Worm (Caenorhabditis elegans) whole organism, late embryonic: ENCODE data around the gene npr-24.
"Not testable (repeated sequence)": the region's sequence is repeated elsewhere in the genome, so short reads cannot be mapped to it uniquely, and the experiment has no call there.

ENCODE experiments used
- C08G9.2 ChIP-seq: sonication (generic microtip); optimal IDR thresholded peaks from 2 replicates; lab custom pipeline; 2016; ENCODE audit warnings: mild to moderate bottlenecking, missing genetic modification characterization, moderate library complexity, missing compliant biosample characterization
- F13H6.1 ChIP-seq: sonication (generic microtip); optimal IDR thresholded peaks from 2 replicates; lab custom pipeline; 2016; ENCODE audit warnings: missing genetic modification characterization, missing compliant biosample characterization
- K02D7.2 ChIP-seq: sonication (generic microtip); optimal IDR thresholded peaks from 2 replicates; lab custom pipeline; 2017; ENCODE audit warnings: mild to moderate bottlenecking, missing genetic modification characterization, missing compliant biosample characterization
- Y22D7AL.16 ChIP-seq: sonication (generic microtip); optimal IDR thresholded peaks from 2 replicates; lab custom pipeline; 2016; ENCODE audit warnings: missing genetic modification characterization, missing compliant biosample characterization
- ceh-18 ChIP-seq: sonication (generic microtip); optimal IDR thresholded peaks from 2 replicates; lab custom pipeline; 2016; ENCODE audit warnings: missing genetic modification characterization, missing compliant biosample characterization
- ceh-30 ChIP-seq: fragments of 150-350 bp; optimal IDR thresholded peaks from 2 replicates; lab custom pipeline; 2014; ENCODE audit warnings: missing biosample characterization, missing genetic modification characterization
- ceh-31 ChIP-seq: sonication (generic microtip); optimal IDR thresholded peaks from 2 replicates; lab custom pipeline; 2016; ENCODE audit warnings: missing genetic modification characterization, missing compliant biosample characterization
- ceh-34 ChIP-seq: sonication (generic microtip); optimal IDR thresholded peaks from 2 replicates; lab custom pipeline; 2016; ENCODE audit warnings: mild to moderate bottlenecking, missing genetic modification characterization, missing compliant biosample characterization
- ceh-45 ChIP-seq: fragments of 200-800 bp; sonication (Bioruptor generic); IDR thresholded peaks from 2 replicates; pipeline ENCODE4 v1.3.6; 2022; ENCODE audit warnings: missing genetic modification reagents, missing genetic modification characterization, missing compliant biosample characterization
- fkh-10 ChIP-seq: fragments of 150-350 bp; optimal IDR thresholded peaks from 2 replicates; lab custom pipeline; 2014; ENCODE audit warnings: missing biosample characterization, missing genetic modification reagents, missing genetic modification characterization
- hlh-13 ChIP-seq: fragments of 200-800 bp; sonication (Bioruptor generic); optimal IDR thresholded peaks from 2 replicates; lab custom pipeline; 2018; ENCODE audit warnings: mild to moderate bottlenecking, missing genetic modification characterization, missing compliant biosample characterization
- hlh-15 ChIP-seq: sonication (generic microtip); optimal IDR thresholded peaks from 2 replicates; lab custom pipeline; 2016; ENCODE audit warnings: missing genetic modification characterization, missing compliant biosample characterization
- hlh-30 ChIP-seq: sonication (generic microtip); optimal IDR thresholded peaks from 2 replicates; lab custom pipeline; 2017; ENCODE audit warnings: antibody characterized with exemption, missing genetic modification characterization, missing compliant biosample characterization; ENCODE audit not compliant: insufficient read depth
- hlh-6 ChIP-seq: sonication (generic microtip); optimal IDR thresholded peaks from 2 replicates; lab custom pipeline; 2016; ENCODE audit warnings: missing genotype, missing genetic modification characterization, missing compliant biosample characterization
- lin-11 ChIP-seq: fragments of 200-800 bp; sonication (Bioruptor generic); optimal IDR thresholded peaks from 2 replicates; lab custom pipeline; 2018; ENCODE audit warnings: mild to moderate bottlenecking, missing genetic modification characterization, missing compliant biosample characterization
- nfya-1 ChIP-seq: sonication (generic microtip); optimal IDR thresholded peaks from 2 replicates; lab custom pipeline; 2017; ENCODE audit warnings: missing genetic modification characterization, mild to moderate bottlenecking, missing compliant biosample characterization, antibody characterized with exemption, moderate library complexity
- nhr-11 ChIP-seq: fragments of 150-350 bp; optimal IDR thresholded peaks from 2 replicates; lab custom pipeline; 2014; ENCODE audit warnings: missing biosample characterization, missing genetic modification characterization
- nhr-232 ChIP-seq: sonication (generic microtip); optimal IDR thresholded peaks from 2 replicates; lab custom pipeline; 2016; ENCODE audit warnings: missing genetic modification characterization, missing compliant biosample characterization
- odd-2 ChIP-seq: sonication (generic microtip); optimal IDR thresholded peaks from 2 replicates; lab custom pipeline; 2017; ENCODE audit warnings: antibody characterized with exemption, mild to moderate bottlenecking, missing genetic modification characterization, missing compliant biosample characterization
- pag-3 ChIP-seq: sonication (generic microtip); optimal IDR thresholded peaks from 2 replicates; lab custom pipeline; 2016; ENCODE audit warnings: missing compliant biosample characterization, missing genetic modification characterization, borderline replicate concordance
- pat-9 ChIP-seq: fragments of 200-800 bp; sonication (Bioruptor generic); optimal IDR thresholded peaks from 2 replicates; lab custom pipeline; 2018; ENCODE audit warnings: mild to moderate bottlenecking, missing genetic modification characterization, moderate library complexity, missing compliant biosample characterization
- pax-1 ChIP-seq: fragments of 150-350 bp; optimal IDR thresholded peaks from 2 replicates; lab custom pipeline; 2014; ENCODE audit warnings: missing biosample characterization, missing genetic modification characterization
- pha-2 ChIP-seq: sonication (generic microtip); optimal IDR thresholded peaks from 2 replicates; lab custom pipeline; 2017; ENCODE audit warnings: mild to moderate bottlenecking, missing genetic modification characterization, missing compliant biosample characterization
- sdc-2 ChIP-seq: sonication (generic microtip); optimal IDR thresholded peaks from 2 replicates; lab custom pipeline; 2016; ENCODE audit warnings: missing genotype, missing genetic modification characterization, missing compliant biosample characterization
- sox-2 ChIP-seq: fragments of 200-800 bp; sonication (Bioruptor generic); IDR thresholded peaks from 2 replicates; pipeline ENCODE4 v1.3.6; 2022; ENCODE audit warnings: missing genetic modification reagents, missing genetic modification characterization, missing compliant biosample characterization
- sox-4 ChIP-seq: sonication (generic microtip); optimal IDR thresholded peaks from 2 replicates; lab custom pipeline; 2017; ENCODE audit warnings: mild to moderate bottlenecking, missing genetic modification characterization, inconsistent platforms, missing compliant biosample characterization
- syd-9 ChIP-seq: sonication (generic microtip); optimal IDR thresholded peaks from 2 replicates; lab custom pipeline; 2016; ENCODE audit warnings: mild to moderate bottlenecking, missing genetic modification characterization, moderate library complexity, missing compliant biosample characterization
- tbx-2 ChIP-seq: sonication (generic microtip); optimal IDR thresholded peaks from 2 replicates; lab custom pipeline; 2016; ENCODE audit warnings: missing genetic modification characterization, missing compliant biosample characterization
- tbx-7 ChIP-seq: sonication (generic microtip); optimal IDR thresholded peaks from 2 replicates; lab custom pipeline; 2016; ENCODE audit warnings: missing genotype, missing genetic modification characterization, missing compliant biosample characterization
- unc-3 ChIP-seq, 2 experiments: fragments of 200-800 bp in 1 of 2; sonication (Bioruptor generic) in 1 of 2; sonication (generic microtip) in 1 of 2; conservative IDR thresholded peaks in 1 of 2; optimal IDR thresholded peaks in 1 of 2; 2 replicates each; pipeline versions ENCODE4 v1.3.6 to Lab custom; 2016 to 2022; ENCODE audit warnings: missing compliant biosample characterization in 2 of 2, missing genetic modification characterization in 2 of 2, missing genetic modification reagents in 1 of 2
- unc-42 ChIP-seq: sonication (generic microtip); optimal IDR thresholded peaks from 2 replicates; lab custom pipeline; 2016; ENCODE audit warnings: missing genotype, missing genetic modification characterization, missing compliant biosample characterization
- unc-55 ChIP-seq: sonication (generic microtip); optimal IDR thresholded peaks from 2 replicates; lab custom pipeline; 2017; ENCODE audit warnings: missing biosample characterization, missing genetic modification reagents, missing genetic modification characterization
- zip-5 ChIP-seq: sonication (generic microtip); optimal IDR thresholded peaks from 2 replicates; lab custom pipeline; 2016; ENCODE audit warnings: missing genetic modification characterization, missing compliant biosample characterization

The npr-24 gene

DNA sequence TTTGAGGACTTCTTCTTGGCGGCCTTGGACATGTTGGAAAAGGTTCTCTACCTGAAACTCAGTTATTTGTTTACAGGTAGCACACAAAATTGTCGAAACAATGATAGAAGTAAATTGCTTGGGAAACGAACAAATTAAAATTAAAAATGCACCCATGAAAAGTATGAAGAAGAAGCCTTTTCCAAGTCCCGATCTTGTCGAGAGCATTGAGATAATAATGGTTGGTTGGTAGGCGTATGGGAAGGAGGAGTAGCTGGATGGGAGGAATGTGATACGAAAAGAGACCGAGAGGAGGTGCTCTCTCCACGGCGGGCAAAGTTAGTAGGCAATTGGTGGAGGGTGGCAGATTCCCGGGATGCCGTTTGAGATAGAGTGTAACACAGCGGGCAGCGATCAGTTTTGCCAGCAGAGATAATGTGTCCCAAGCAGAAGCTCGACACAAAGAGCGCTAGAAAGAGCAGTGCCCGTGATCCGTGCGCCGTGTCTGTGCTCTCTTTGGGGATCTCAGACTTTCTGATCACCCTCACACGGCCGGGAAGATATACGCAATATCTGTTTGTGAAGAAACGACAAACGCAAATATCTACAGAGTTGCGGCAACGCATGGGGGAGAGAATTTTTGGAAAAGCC lies 30.0 kb downstream of the npr-24 start, which contains the start of gene mlc-2 (continued):
- TF ChIP-seq unc-3 (GFP tag; conservative IDR thresholded peaks at IDR 0.05; lab: Robert Waterston, UW) (0 out of 2 replicates have a peak, but pooled peaks have one; percentile 16), unc-3 (tag; optimal IDR thresholded peaks at IDR 0.05; lab: Kevin White, UChicago) (no peak), unc-42 (no peak), F13H6.1 (no peak), Y22D7AL.16 (tag; lab: Kevin White, UChicago) (no peak), C08G9.2 (no peak), lin-11 (no peak), hlh-30 (tag; lab: Kevin White, UChicago) (no peak), K02D7.2 (tag; lab: Kevin White, UChicago) (no peak), tbx-7 (tag; lab: Kevin White, UChicago) (no peak), hlh-13 (GFP tag; lab: Kevin White, UChicago) (no peak), odd-2 (tag; lab: Kevin White, UChicago) (no peak), syd-9 (tag; lab: Kevin White, UChicago) (peak; percentile 58), pag-3 (no peak), hlh-6 (tag; lab: Kevin White, UChicago) (peak; percentile 8), zip-5 (tag; lab: Kevin White, UChicago) (no peak)

DNA sequence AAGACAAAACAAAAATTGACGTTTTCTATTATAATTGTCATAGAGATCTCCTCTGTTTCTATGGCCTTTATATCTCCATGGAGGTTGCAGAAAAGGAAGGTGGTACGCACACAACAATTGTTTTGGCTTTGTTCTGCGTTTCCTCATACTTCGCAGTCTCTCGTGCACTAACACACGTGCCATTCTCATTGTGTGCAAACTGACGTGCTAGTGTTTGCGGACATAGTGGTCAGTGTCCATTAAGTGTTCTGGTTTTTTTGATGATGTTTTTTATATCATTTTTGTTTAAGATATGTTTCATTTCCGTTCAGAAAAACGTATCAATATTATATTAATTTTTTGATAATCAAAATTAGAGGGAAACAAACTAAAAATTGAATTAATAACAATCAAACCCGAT lies 35.2 kb downstream of the npr-24 start, which contains the start of gene C36E6.2:
C36E6.2 (plus strand) TSS at position 261 of the 400 bp plus-strand sequence.
- TF ChIP-seq sdc-2 = peak; percentile 61
- no peak for TF ChIP-seq pha-2
- TF ChIP-seq tbx-2 (tag; lab: Kevin White, UChicago) = peak; percentile 25
- no peak for TF ChIP-seq pat-9 (tag; lab: Kevin White, UChicago)
- TF ChIP-seq Y22D7AL.16 (tag; lab: Kevin White, UChicago) = no peak
- no peak for TF ChIP-seq pax-1 (tag; lab: Kevin White, UChicago)
- peak; percentile 83 for TF ChIP-seq sox-2 (GFP tag; lab: Robert Waterston, UW)
- TF ChIP-seq nhr-232 (tag; lab: Kevin White, UChicago) = no peak
- TF ChIP-seq C08G9.2 = no peak
- no peak for TF ChIP-seq unc-55 (GFP tag; lab: Kevin White, UChicago)
- TF ChIP-seq sox-4 (tag; lab: Kevin White, UChicago) = no peak
- TF ChIP-seq hlh-13 (GFP tag; lab: Kevin White, UChicago) = no peak
- no peak for TF ChIP-seq F13H6.1
- TF ChIP-seq nhr-11 = no peak
- no peak for TF ChIP-seq ceh-18 (tag; lab: Kevin White, UChicago)
- no peak for TF ChIP-seq tbx-7 (tag; lab: Kevin White, UChicago)
- peak; percentile 60 for TF ChIP-seq ceh-31 (tag; lab: Kevin White, UChicago)
- TF ChIP-seq fkh-10 (GFP tag; lab: Kevin White, UChicago) = no peak
- no peak for TF ChIP-seq ceh-30 (tag; lab: Kevin White, UChicago)
- TF ChIP-seq hlh-15 (tag; lab: Kevin White, UChicago) = no peak
- TF ChIP-seq unc-42 = no peak
- TF ChIP-seq nfya-1 (tag; lab: Kevin White, UChicago) = peak; percentile 63
- TF ChIP-seq ceh-34 (tag; lab: Kevin White, UChicago) = peak; percentile 27
- peak; percentile 96 for TF ChIP-seq hlh-30 (tag; lab: Kevin White, UChicago)

DNA sequence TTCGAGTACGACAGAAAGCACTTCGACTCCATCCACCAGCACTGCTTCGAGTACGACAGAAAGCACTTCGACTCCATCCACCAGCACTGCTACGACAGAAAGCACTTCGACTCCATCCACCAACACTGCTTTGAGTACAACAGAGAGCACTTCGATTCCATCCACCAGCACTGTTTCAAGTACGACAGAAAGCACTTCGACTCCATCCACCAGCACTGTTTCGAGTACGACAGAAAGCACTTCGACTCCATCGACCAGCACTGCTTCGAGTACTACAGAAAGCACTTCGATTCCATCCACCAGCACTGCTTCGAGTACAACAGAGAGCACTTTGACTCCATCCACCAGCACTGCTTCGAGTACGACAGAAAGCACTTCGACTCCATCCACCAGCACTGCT lies 41.4 kb downstream of the npr-24 start:
- peak; percentile 51; the same call in 1 of the 2 replicates for TF ChIP-seq unc-3 (GFP tag; conservative IDR thresholded peaks at IDR 0.05; lab: Robert Waterston, UW)
- TF ChIP-seq unc-3 (tag; optimal IDR thresholded peaks at IDR 0.05; lab: Kevin White, UChicago) = not testable (repeated sequence)
- TF ChIP-seq, all 69 proteins: peak for 1; not testable (repeated sequence) for 68

DNA sequence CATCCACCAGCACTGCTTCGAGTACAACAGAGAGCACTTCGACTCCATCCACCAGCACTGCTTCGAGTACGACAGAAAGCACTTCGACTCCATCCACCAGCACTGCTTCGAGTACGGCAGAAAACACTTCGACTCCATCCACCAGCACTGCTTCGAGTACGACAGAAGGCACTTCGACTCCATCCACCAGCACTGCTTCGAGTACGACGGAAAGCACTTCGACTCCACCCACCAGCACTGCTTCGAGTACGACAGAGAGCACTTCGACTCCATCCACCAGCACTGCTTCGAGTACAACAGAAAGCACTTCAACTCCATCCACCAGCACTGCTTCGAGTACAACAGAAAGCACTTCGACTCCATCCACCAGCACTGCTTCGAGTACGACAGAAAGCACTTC lies 42.0 kb downstream of the npr-24 start:
- TF ChIP-seq ceh-45 (GFP tag; lab: Robert Waterston, UW) (peak; percentile 37; the same call in 1 of the 2 replicates), unc-3 (GFP tag; conservative IDR thresholded peaks at IDR 0.05; lab: Robert Waterston, UW) (peak; percentile 6; the same call in 1 of the 2 replicates)
- TF ChIP-seq unc-3 (tag; optimal IDR thresholded peaks at IDR 0.05; lab: Kevin White, UChicago) = not testable (repeated sequence)
- TF ChIP-seq, all 69 proteins: peak for 2; not testable (repeated sequence) for 67
